Worm (Caenorhabditis elegans) whole organism, midembryonic: ENCODE results near the gene arrd-25.

ENCODE experiments used
- T22C8.4 ChIP-seq: fragments of 200-800 bp; sonication (Bioruptor generic); IDR thresholded peaks from 2 replicates; pipeline ENCODE4 v1.3.6; 2022; ENCODE audit warnings: missing genetic modification characterization, missing compliant biosample characterization
- cog-1 ChIP-seq: sonication (generic microtip); optimal IDR thresholded peaks from 2 replicates; lab custom pipeline; 2016; ENCODE audit warnings: missing genetic modification characterization, missing compliant biosample characterization
- flt-1 ChIP-seq: fragments of 200-800 bp; sonication (Bioruptor generic); IDR thresholded peaks from 2 replicates; pipeline ENCODE4 v1.3.6; 2022; ENCODE audit warnings: missing genetic modification characterization, missing compliant biosample characterization
- klf-2 ChIP-seq: fragments of 200-800 bp; sonication (Bioruptor generic); conservative IDR thresholded peaks from 2 replicates; pipeline ENCODE4 v1.3.6; 2022; ENCODE audit warnings: missing genetic modification reagents, missing genetic modification characterization, missing compliant biosample characterization
- med-1 ChIP-seq: sonication (generic microtip); optimal IDR thresholded peaks from 2 replicates; lab custom pipeline; 2017; ENCODE audit warnings: missing genetic modification characterization, mild to moderate bottlenecking, missing compliant biosample characterization, antibody characterized with exemption, missing genetic modification reagents; ENCODE audit not compliant: insufficient read depth
- ref-1 ChIP-seq: fragments of 200-800 bp; sonication (Bioruptor generic); conservative IDR thresholded peaks from 2 replicates; pipeline ENCODE4 v1.3.6; 2022; ENCODE audit warnings: missing genetic modification reagents, missing genetic modification characterization, missing compliant biosample characterization
- tab-1 ChIP-seq: fragments of 200-800 bp; sonication (Bioruptor generic); IDR thresholded peaks from 2 replicates; pipeline ENCODE4 v1.3.6; 2022; ENCODE audit warnings: missing genetic modification characterization, missing compliant biosample characterization
- ztf-23 ChIP-seq: fragments of 200-800 bp; sonication (Bioruptor generic); IDR thresholded peaks from 2 replicates; pipeline ENCODE4 v1.3.6; 2022; ENCODE audit warnings: missing genetic modification reagents, missing genetic modification characterization, missing compliant biosample characterization
- ztf-29 ChIP-seq: fragments of 200-800 bp; sonication (Bioruptor generic); IDR thresholded peaks from 2 replicates; pipeline ENCODE4 v1.3.6; 2022; ENCODE audit warnings: missing genetic modification reagents, missing genetic modification characterization, missing compliant biosample characterization

arrd-25 gene

ce11 chrX:14015366-14015765, 18.2 kb upstream of the arrd-25 start, which contains the start of gene C04C11.25:
TSS of gene C04C11.25 (minus strand) at chrX:14015466.
- TF ChIP-seq ztf-29 (GFP tag; lab: Robert Waterston, UW), result no peak
- no peak for TF ChIP-seq klf-2 (GFP tag; lab: Robert Waterston, UW)
- TF ChIP-seq med-1, result no peak

- TF ChIP-seq flt-1 (GFP tag; lab: Robert Waterston, UW) (peak; percentile 91), T22C8.4 (GFP tag; lab: Robert Waterston, UW) (peak; percentile 83), tab-1 (peak; percentile 87), med-1 (peak; percentile 2), klf-2 (GFP tag; lab: Robert Waterston, UW) (peak; percentile 82), ztf-23 (GFP tag; lab: Robert Waterston, UW) (peak; percentile 91), ref-1 (GFP tag; lab: Robert Waterston, UW) (peak; percentile 81), cog-1 (tag; lab: Kevin White, UChicago) (peak; percentile 86), ztf-29 (GFP tag; lab: Robert Waterston, UW) (peak; percentile 75; the same call in 1 of the 2 replicates)
These were observed 17.8 kb upstream of the arrd-25 start for ce11 chrX:14015808-14016207.

ce11 chrX:14016698-14017097, 16.9 kb upstream of the arrd-25 start:
- no peak for TF ChIP-seq med-1
- no peak for TF ChIP-seq ztf-23 (GFP tag; lab: Robert Waterston, UW)
- TF ChIP-seq cog-1 (tag; lab: Kevin White, UChicago), result no peak
- peak; percentile 31; the same call in 1 of the 2 replicates for TF ChIP-seq flt-1 (GFP tag; lab: Robert Waterston, UW)
- no peak for TF ChIP-seq klf-2 (GFP tag; lab: Robert Waterston, UW)
- 0 out of 2 replicates have a peak, but pooled peaks have one; percentile 32 for TF ChIP-seq tab-1
- no peak for TF ChIP-seq T22C8.4 (GFP tag; lab: Robert Waterston, UW)

ce11 chrX:14020290-14020689, 13.3 kb upstream of the arrd-25 start, which contains the start of gene C04C11.1:
TSS of gene C04C11.1 (plus strand) at chrX:14020590.
- TF ChIP-seq cog-1 (tag; lab: Kevin White, UChicago) (no peak), klf-2 (GFP tag; lab: Robert Waterston, UW) (no peak), ref-1 (GFP tag; lab: Robert Waterston, UW) (no peak), ztf-23 (GFP tag; lab: Robert Waterston, UW) (no peak), tab-1 (no peak), T22C8.4 (GFP tag; lab: Robert Waterston, UW) (no peak), ztf-29 (GFP tag; lab: Robert Waterston, UW) (no peak), med-1 (no peak), flt-1 (GFP tag; lab: Robert Waterston, UW) (no peak)

- TF ChIP-seq ztf-29 (GFP tag; lab: Robert Waterston, UW) (no peak), ref-1 (GFP tag; lab: Robert Waterston, UW) (no peak), tab-1 (0 out of 2 replicates have a peak, but pooled peaks have one; percentile 43), cog-1 (tag; lab: Kevin White, UChicago) (no peak), klf-2 (GFP tag; lab: Robert Waterston, UW) (no peak), ztf-23 (GFP tag; lab: Robert Waterston, UW) (no peak), med-1 (no peak)
These were observed 9.1 kb upstream of the arrd-25 start for ce11 chrX:14024400-14024953.

- TF ChIP-seq flt-1 (GFP tag; lab: Robert Waterston, UW) (no peak), cog-1 (tag; lab: Kevin White, UChicago) (no peak), med-1 (no peak), ztf-23 (GFP tag; lab: Robert Waterston, UW) (no peak), ztf-29 (GFP tag; lab: Robert Waterston, UW) (no peak), klf-2 (GFP tag; lab: Robert Waterston, UW) (no peak), tab-1 (no peak), ref-1 (GFP tag; lab: Robert Waterston, UW) (no peak), T22C8.4 (GFP tag; lab: Robert Waterston, UW) (no peak)
These were observed 6.7 kb upstream of the arrd-25 start for ce11 chrX:14026893-14027292.

- TF ChIP-seq med-1 (no peak), T22C8.4 (GFP tag; lab: Robert Waterston, UW) (no peak), klf-2 (GFP tag; lab: Robert Waterston, UW) (no peak), tab-1 (no peak), flt-1 (GFP tag; lab: Robert Waterston, UW) (no peak), ztf-29 (GFP tag; lab: Robert Waterston, UW) (no peak), cog-1 (tag; lab: Kevin White, UChicago) (no peak), ztf-23 (GFP tag; lab: Robert Waterston, UW) (no peak), ref-1 (GFP tag; lab: Robert Waterston, UW) (no peak)
These were observed 5.1 kb upstream of the arrd-25 start for ce11 chrX:14028492-14028891.

- TF ChIP-seq med-1, result no peak
- TF ChIP-seq ztf-29 (GFP tag; lab: Robert Waterston, UW), result no peak
- TF ChIP-seq cog-1 (tag; lab: Kevin White, UChicago), result no peak
These were observed 4.2 kb upstream of the arrd-25 start for ce11 chrX:14029392-14029791.

- no peak for TF ChIP-seq cog-1 (tag; lab: Kevin White, UChicago)
- no peak for TF ChIP-seq klf-2 (GFP tag; lab: Robert Waterston, UW)
- no peak for TF ChIP-seq ztf-29 (GFP tag; lab: Robert Waterston, UW)
- TF ChIP-seq flt-1 (GFP tag; lab: Robert Waterston, UW), result no peak
- TF ChIP-seq ztf-23 (GFP tag; lab: Robert Waterston, UW), result no peak
- no peak for TF ChIP-seq med-1
- no peak for TF ChIP-seq T22C8.4 (GFP tag; lab: Robert Waterston, UW)
- TF ChIP-seq ref-1 (GFP tag; lab: Robert Waterston, UW), result no peak
These were observed 3.7 kb upstream of the arrd-25 start for ce11 chrX:14029872-14030271.

ce11 chrX:14030524-14030923, 3.1 kb upstream of the arrd-25 start:
- TF ChIP-seq ztf-29 (GFP tag; lab: Robert Waterston, UW) (no peak), ref-1 (GFP tag; lab: Robert Waterston, UW) (no peak), flt-1 (GFP tag; lab: Robert Waterston, UW) (no peak), tab-1 (no peak), med-1 (no peak), T22C8.4 (GFP tag; lab: Robert Waterston, UW) (no peak), ztf-23 (GFP tag; lab: Robert Waterston, UW) (no peak), cog-1 (tag; lab: Kevin White, UChicago) (no peak), klf-2 (GFP tag; lab: Robert Waterston, UW) (no peak)
